Worm (Caenorhabditis elegans) whole organism, mixed stage, embryonic: ENCODE measurements around the gene ttr-40.

ENCODE experiments used
- ceh-83 ChIP-seq: fragments of 200-800 bp; sonication (Bioruptor generic); optimal IDR thresholded peaks from 2 replicates; lab custom pipeline; 2018; ENCODE audit warnings: mild to moderate bottlenecking, missing genetic modification characterization, missing compliant biosample characterization
- ces-1 ChIP-seq: fragments of 150-350 bp; optimal IDR thresholded peaks from 2 replicates; lab custom pipeline; 2014; ENCODE audit warnings: missing biosample characterization, missing genetic modification reagents, missing genetic modification characterization
- cnd-1 ChIP-seq: fragments of 200-800 bp; sonication (Bioruptor generic); optimal IDR thresholded peaks from 2 replicates; lab custom pipeline; 2018; ENCODE audit warnings: mild to moderate bottlenecking, missing genetic modification characterization, missing compliant biosample characterization
- elt-1 ChIP-seq: sonication (generic microtip); optimal IDR thresholded peaks from 2 replicates; lab custom pipeline; 2017; ENCODE audit warnings: missing genetic modification characterization, mild to moderate bottlenecking, missing compliant biosample characterization, antibody characterized with exemption, moderate library complexity, borderline replicate concordance; ENCODE audit not compliant: insufficient read depth
- elt-3 ChIP-seq: fragments of 150-350 bp; optimal IDR thresholded peaks from 2 replicates; lab custom pipeline; 2014; ENCODE audit warnings: missing biosample characterization, missing genetic modification characterization
- lin-13 ChIP-seq: fragments of 150-350 bp; optimal IDR thresholded peaks from 2 replicates; lab custom pipeline; 2014; ENCODE audit warnings: missing biosample characterization, missing genetic modification characterization
- lsy-2 ChIP-seq: fragments of 150-350 bp; optimal IDR thresholded peaks from 2 replicates; lab custom pipeline; 2014; ENCODE audit warnings: missing biosample characterization, missing genetic modification characterization
- nhr-237 ChIP-seq: fragments of 150-350 bp; optimal IDR thresholded peaks from 2 replicates; lab custom pipeline; 2014; ENCODE audit warnings: missing biosample characterization, missing genetic modification characterization
- nhr-28 ChIP-seq: fragments of 150-350 bp; optimal IDR thresholded peaks from 2 replicates; lab custom pipeline; 2014; ENCODE audit warnings: missing biosample characterization, missing genetic modification characterization
- nhr-76 ChIP-seq: sonication (generic microtip); optimal IDR thresholded peaks from 2 replicates; lab custom pipeline; 2017; ENCODE audit warnings: missing biosample characterization, missing genetic modification characterization
- snpc-4 ChIP-seq: fragments of 150-350 bp; optimal IDR thresholded peaks from 2 replicates; lab custom pipeline; 2014; ENCODE audit warnings: missing biosample characterization, missing genetic modification characterization
- tbx-8 ChIP-seq: fragments of 200-800 bp; sonication (Bioruptor generic); optimal IDR thresholded peaks from 2 replicates; lab custom pipeline; 2018; ENCODE audit warnings: mild to moderate bottlenecking, missing genetic modification characterization, moderate library complexity, missing compliant biosample characterization
- unc-39 ChIP-seq: fragments of 150-350 bp; optimal IDR thresholded peaks from 2 replicates; lab custom pipeline; 2014; ENCODE audit warnings: missing biosample characterization, missing genetic modification characterization
- unc-62 ChIP-seq: fragments of 150-350 bp; optimal IDR thresholded peaks from 2 replicates; lab custom pipeline; 2014; ENCODE audit warnings: missing biosample characterization, missing genetic modification reagents, missing genetic modification characterization

ce11 chrV:9321185-9321584 lies 34.1 kb downstream of the ttr-40 start, which contains the start of gene F44A2.7:
- TF ChIP-seq lsy-2 (tag; lab: Kevin White, UChicago) (no peak), lin-13 (tag; lab: Kevin White, UChicago) (no peak), tbx-8 (GFP tag; lab: Kevin White, UChicago) (no peak), ces-1 (GFP tag; lab: Kevin White, UChicago) (no peak), elt-1 (tag; lab: Kevin White, UChicago) (no peak), nhr-237 (tag; lab: Kevin White, UChicago) (no peak), unc-39 (tag; lab: Kevin White, UChicago) (no peak), elt-3 (tag; lab: Kevin White, UChicago) (no peak), snpc-4 (tag; lab: Kevin White, UChicago) (no peak), nhr-28 (tag; lab: Kevin White, UChicago) (no peak), ceh-83 (GFP tag; lab: Kevin White, UChicago) (no peak), nhr-76 (tag; lab: Kevin White, UChicago) (no peak), cnd-1 (tag; lab: Kevin White, UChicago) (no peak), unc-62 (GFP tag; lab: Kevin White, UChicago) (no peak)
